Worm (Caenorhabditis elegans) whole organism, L1 larva: ENCODE results near the gene C56A3.4.

Experiments
- aha-1 ChIP-seq: fragments of 150-350 bp; optimal IDR thresholded peaks from 2 replicates; lab custom pipeline; 2014; ENCODE audit warnings: missing biosample characterization, missing genetic modification characterization
- blmp-1 ChIP-seq: fragments of 150-350 bp; optimal IDR thresholded peaks from 2 replicates; lab custom pipeline; 2014; ENCODE audit warnings: missing biosample characterization, missing genetic modification characterization
- ceh-8 ChIP-seq: fragments of 200-800 bp; sonication (Bioruptor generic); optimal IDR thresholded peaks from 2 replicates; lab custom pipeline; 2018; ENCODE audit warnings: mild to moderate bottlenecking, missing genetic modification characterization, moderate library complexity, missing compliant biosample characterization
- ceh-90 ChIP-seq: sonication (generic microtip); optimal IDR thresholded peaks from 2 replicates; lab custom pipeline; 2016; ENCODE audit warnings: missing genetic modification characterization, missing compliant biosample characterization
- efl-1 ChIP-seq, 4 experiments: fragments of 150-350 bp; optimal IDR thresholded peaks in 3 of 4; peaks in 1 of 4; 1 replicate in 1 of 4; 2 replicates in 3 of 4; lab custom pipeline; 2014; ENCODE audit warnings: missing biosample characterization in 2 of 4, missing genetic modification characterization in 2 of 4, missing genetic modification reagents in 2 of 4
- elt-2 ChIP-seq: sonication (generic microtip); optimal IDR thresholded peaks from 2 replicates; lab custom pipeline; 2016; ENCODE audit warnings: missing genetic modification characterization, mild to moderate bottlenecking, inconsistent platforms, missing compliant biosample characterization, missing genetic modification reagents
- elt-3 ChIP-seq, 6 experiments: fragments of 150-350 bp in 1 of 6; sonication (generic microtip); optimal IDR thresholded peaks; 2 replicates each; lab custom pipeline; 2017 to 2018; ENCODE audit warnings: missing biosample characterization in 6 of 6, missing genetic modification characterization in 6 of 6, inconsistent platforms in 1 of 6
- hlh-17 ChIP-seq: fragments of 200-800 bp; sonication (Bioruptor generic); optimal IDR thresholded peaks from 2 replicates; lab custom pipeline; 2018; ENCODE audit warnings: missing genetic modification characterization, mild to moderate bottlenecking, missing compliant biosample characterization, moderate library complexity, borderline replicate concordance
- hpl-2 ChIP-seq: fragments of 150-350 bp; optimal IDR thresholded peaks from 2 replicates; lab custom pipeline; 2014; ENCODE audit warnings: missing biosample characterization, missing genetic modification reagents, missing genetic modification characterization
- lir-3 ChIP-seq: sonication (generic microtip); optimal IDR thresholded peaks from 2 replicates; lab custom pipeline; 2016; ENCODE audit warnings: mild to moderate bottlenecking, missing genetic modification characterization, moderate library complexity, missing compliant biosample characterization; ENCODE audit not compliant: poor library complexity
- lsy-2 ChIP-seq, 2 experiments: fragments of 150-350 bp; optimal IDR thresholded peaks; 2 replicates each; lab custom pipeline; 2014; ENCODE audit warnings: missing biosample characterization in 2 of 2, missing genetic modification characterization in 2 of 2
- nhr-237 ChIP-seq: fragments of 150-350 bp; optimal IDR thresholded peaks from 2 replicates; lab custom pipeline; 2014; ENCODE audit warnings: missing biosample characterization, missing genetic modification characterization
- nhr-28 ChIP-seq: fragments of 150-350 bp; optimal IDR thresholded peaks from 2 replicates; lab custom pipeline; 2014; ENCODE audit warnings: missing biosample characterization, missing genetic modification characterization
- nhr-47 ChIP-seq: sonication (generic microtip); optimal IDR thresholded peaks from 2 replicates; lab custom pipeline; 2016; ENCODE audit warnings: mild to moderate bottlenecking, missing genetic modification characterization, moderate library complexity, missing compliant biosample characterization
- snpc-4 ChIP-seq: fragments of 150-350 bp; optimal IDR thresholded peaks from 2 replicates; lab custom pipeline; 2014; ENCODE audit warnings: missing biosample characterization, missing genetic modification characterization
- snu-23 ChIP-seq: sonication (generic microtip); optimal IDR thresholded peaks from 2 replicates; lab custom pipeline; 2016; ENCODE audit warnings: missing genetic modification characterization, missing compliant biosample characterization
- sptf-1 ChIP-seq: fragments of 150-350 bp; optimal IDR thresholded peaks from 2 replicates; lab custom pipeline; 2014; ENCODE audit warnings: missing biosample characterization, missing genetic modification characterization
- tbx-2 ChIP-seq: sonication (generic microtip); optimal IDR thresholded peaks from 2 replicates; lab custom pipeline; 2016; ENCODE audit warnings: missing genetic modification characterization, missing compliant biosample characterization
- tlp-1 ChIP-seq: fragments of 150-350 bp; optimal IDR thresholded peaks from 2 replicates; lab custom pipeline; 2014; ENCODE audit warnings: missing biosample characterization, missing genetic modification characterization
- vab-15 ChIP-seq: sonication (generic microtip); optimal IDR thresholded peaks from 2 replicates; lab custom pipeline; 2017; ENCODE audit warnings: missing genotype, mild to moderate bottlenecking, missing genetic modification characterization, missing compliant biosample characterization
- zag-1 ChIP-seq: fragments of 150-350 bp; optimal IDR thresholded peaks from 2 replicates; lab custom pipeline; 2014; ENCODE audit warnings: missing biosample characterization, missing genetic modification characterization
- zip-4 ChIP-seq: fragments of 200-800 bp; sonication (Bioruptor generic); optimal IDR thresholded peaks from 2 replicates; lab custom pipeline; 2018; ENCODE audit warnings: mild to moderate bottlenecking, missing genetic modification characterization, moderate library complexity, missing compliant biosample characterization
- ztf-11 ChIP-seq, 2 experiments: sonication (generic microtip); optimal IDR thresholded peaks; 2 replicates each; lab custom pipeline; 2016 to 2017; ENCODE audit warnings: missing genetic modification characterization in 2 of 2, missing biosample characterization in 1 of 2, missing compliant biosample characterization in 1 of 2

Gene C56A3.4

DNA sequence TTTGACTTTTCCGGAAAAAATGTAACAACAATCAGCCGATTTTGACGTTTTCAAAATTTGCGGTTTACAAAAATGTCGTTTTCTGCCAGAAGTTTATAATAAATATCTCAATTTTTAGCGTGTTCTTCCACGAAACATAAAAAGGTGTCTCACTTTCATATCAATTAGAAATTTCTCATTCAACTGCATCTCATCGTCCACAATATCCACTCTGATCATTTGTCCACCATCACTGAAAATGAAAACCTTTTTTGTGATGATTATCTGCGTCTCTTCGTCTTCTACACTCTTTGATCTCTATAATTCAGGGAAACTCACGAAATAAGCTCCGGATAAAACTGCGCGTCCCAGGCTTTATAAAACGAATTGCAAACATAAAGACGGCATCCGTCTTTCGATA, 39.0 kb downstream of the C56A3.4 start:
- TF ChIP-seq lir-3 (tag; lab: Kevin White, UChicago) (no peak), nhr-47 (tag; lab: Kevin White, UChicago) (no peak), nhr-28 (no peak), tlp-1 (tag; lab: Kevin White, UChicago) (no peak), vab-15 (no peak), zip-4 (GFP tag; lab: Kevin White, UChicago) (no peak), aha-1 (tag; lab: Kevin White, UChicago) (no peak)

DNA sequence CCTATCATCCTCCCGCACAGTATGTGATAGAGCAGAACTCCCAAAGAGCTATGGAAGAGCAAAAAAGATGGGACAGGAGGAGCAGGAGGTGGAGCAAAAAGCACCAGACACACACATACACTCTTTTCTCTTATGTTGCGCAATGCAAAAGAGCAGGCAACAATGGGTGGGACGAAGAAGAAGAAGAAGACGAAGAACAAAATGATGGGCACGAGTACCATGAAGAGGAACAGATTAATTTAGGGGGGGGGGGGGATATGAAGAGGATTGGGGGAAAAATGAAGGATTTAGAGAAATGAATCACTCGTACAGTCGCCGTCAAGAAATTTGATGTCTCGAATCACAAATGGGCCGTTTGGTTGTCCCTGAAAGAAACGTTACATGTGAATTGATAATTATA, 39.9 kb downstream of the C56A3.4 start, which contains the start of gene avr-15:
TSS of gene avr-15 (minus strand) at position 101 of the 400 bp plus-strand sequence.
- no peak for TF ChIP-seq nhr-237 (tag; lab: Kevin White, UChicago)
- no peak for TF ChIP-seq blmp-1 (tag; lab: Kevin White, UChicago)
- no peak for TF ChIP-seq ztf-11 (tag; optimal IDR thresholded peaks at IDR 0.05; lab: Kevin White, UChicago)
- no peak for TF ChIP-seq hpl-2
- no peak for TF ChIP-seq efl-1 (optimal IDR thresholded peaks at IDR 0.05; lab: Kevin White, UChicago)
- TF ChIP-seq efl-1 (GFP tag; optimal IDR thresholded peaks at IDR 0.05 in 1 of 2; lab: Kevin White, UChicago) = no peak
- TF ChIP-seq lir-3 (tag; lab: Kevin White, UChicago) = no peak
- no peak for TF ChIP-seq elt-3 (tag; optimal IDR thresholded peaks at IDR 0.05; lab: Kevin White, UChicago)
- TF ChIP-seq zag-1 (tag; lab: Kevin White, UChicago) = no peak
- TF ChIP-seq hlh-17 (GFP tag; lab: Kevin White, UChicago) = no peak
- no peak for TF ChIP-seq aha-1 (tag; lab: Kevin White, UChicago)
- TF ChIP-seq sptf-1 = no peak
- TF ChIP-seq snu-23 (GFP tag; lab: Kevin White, UChicago) = no peak
- TF ChIP-seq snpc-4 (tag; lab: Kevin White, UChicago) = no peak
- no peak for TF ChIP-seq ceh-8 (GFP tag; lab: Kevin White, UChicago)
- no peak for TF ChIP-seq elt-2 (tag; lab: Kevin White, UChicago)
- TF ChIP-seq zip-4 (GFP tag; lab: Kevin White, UChicago) = no peak

ce11 chrV:13506321-13506720, 45.2 kb downstream of the C56A3.4 start, which contains the start of gene R11G10.4:
Gene R11G10.4, plus strand, starts transcription at chrV:13506621.
- TF ChIP-seq ceh-90 (tag; lab: Kevin White, UChicago) (no peak), lsy-2 (tag; optimal IDR thresholded peaks at IDR 0.05; lab: Kevin White, UChicago) (no peak), tbx-2 (no peak)
